Fruit fly (Drosophila melanogaster) S2 (cell line): Measurements from ENCODE around the gene CG18268.

Source experiments
- CG8478 ChIP-seq: fragments of >200 bp; optimal IDR thresholded peaks from 2 replicates; lab custom pipeline; 2018
- CTCF ChIP-seq, 2 experiments: fragments of >200 bp; optimal IDR thresholded peaks; 2 replicates each; lab custom pipeline; 2018

DNA sequence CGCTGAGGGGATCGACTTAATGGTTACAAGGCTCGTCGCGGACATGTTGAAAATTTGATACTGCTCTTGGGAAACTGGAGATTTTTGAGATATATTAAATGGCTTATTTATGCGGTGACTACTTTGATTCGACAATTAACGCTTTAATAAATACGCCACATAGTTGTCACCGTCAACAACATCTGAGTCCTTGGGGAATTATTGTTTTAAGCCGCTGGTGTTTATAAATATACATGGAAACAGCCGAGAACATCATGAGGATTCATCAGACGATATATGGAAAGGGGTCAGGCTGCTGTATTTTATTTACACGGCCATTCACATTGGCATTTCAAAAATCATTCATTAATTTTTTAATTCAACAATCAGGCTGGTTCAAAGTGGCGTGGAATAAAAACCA is 32.6 kb downstream of the CG18268 start, which contains the start of gene CG11286:
- TF ChIP-seq CG8478, result no peak
- no peak for TF ChIP-seq CTCF (optimal IDR thresholded peaks at IDR 0.05; lab: Kevin White, UChicago)
